Worm (Caenorhabditis elegans): Measurements from ENCODE around the gene fbn-1.

DNA sequence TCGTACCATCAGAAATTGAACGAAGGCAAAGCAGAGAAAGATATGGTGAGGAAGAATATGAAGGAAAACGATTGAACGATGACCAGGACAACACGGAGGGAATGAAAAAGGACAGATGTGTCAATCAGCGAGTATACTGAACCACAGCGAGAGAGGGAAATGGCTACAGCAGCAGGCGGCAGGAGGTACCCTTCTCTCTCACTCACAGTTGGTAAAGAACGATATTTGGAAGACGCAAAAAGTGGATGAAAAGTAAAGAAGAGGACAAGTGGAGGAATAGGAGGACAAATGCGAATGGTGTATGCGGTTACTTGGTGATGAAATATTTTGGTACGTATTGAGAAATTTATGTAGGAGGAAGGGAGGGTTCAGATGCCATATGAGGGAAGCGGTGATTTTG lies 31.3 kb downstream of the fbn-1 start, which contains the start of gene ZK783.7:
- no peak for TF ChIP-seq nhr-11 (tag; optimal IDR thresholded peaks at IDR 0.05)
- no peak for TF ChIP-seq lin-15B (tag; optimal IDR thresholded peaks at IDR 0.05)
- TF ChIP-seq elt-1 (tag; optimal IDR thresholded peaks at IDR 0.05), result no peak
- TF ChIP-seq snpc-4 (tag; optimal IDR thresholded peaks at IDR 0.05), result no peak
- no peak for TF ChIP-seq nfya-1 (tag; optimal IDR thresholded peaks at IDR 0.05; ENCODE audit: insufficient read depth)
- TF ChIP-seq skn-1 (tag; optimal IDR thresholded peaks at IDR 0.05), result no peak
- TF ChIP-seq egl-27 (tag; optimal IDR thresholded peaks at IDR 0.05), result no peak

Measured in whole organism, L3 larva.